Fruit fly (Drosophila melanogaster) whole organism, embryonic: Measurements from ENCODE around the gene CG10674.
A peak's percentile ranks its signal among the peaks of the same experiment; 100 is the strongest.

ENCODE experiments used
- Ada2b ChIP-seq: fragments of 200-800 bp; sonication (Bioruptor generic); IDR thresholded peaks from 2 replicates; pipeline ENCODE4 v1.3.6; 2022; ENCODE audit warnings: missing biosample characterization, missing genetic modification characterization
- BEAF-32 ChIP-seq: fragments of 200-800 bp; sonication (Bioruptor generic); optimal IDR thresholded peaks from 3 replicates; lab custom pipeline; 2017; ENCODE audit warnings: missing biosample characterization, missing genetic modification characterization, mild to moderate bottlenecking, moderate library complexity, missing genetic modification reagents
- Bteb2 ChIP-seq: fragments of 200-800 bp; sonication (Bioruptor generic); optimal IDR thresholded peaks from 2 replicates; lab custom pipeline; 2016; ENCODE audit warnings: missing biosample characterization, missing genetic modification characterization
- CG10267 ChIP-seq: fragments of 200-800 bp; sonication (Bioruptor generic); optimal IDR thresholded peaks from 2 replicates; lab custom pipeline; 2018; ENCODE audit warnings: missing biosample characterization, mild to moderate bottlenecking, missing genetic modification characterization, moderate library complexity
- CG10321 ChIP-seq: fragments of 200-800 bp; sonication (Bioruptor generic); IDR thresholded peaks from 2 replicates; pipeline ENCODE4 v1.3.6; 2022; ENCODE audit warnings: missing biosample characterization, missing genetic modification characterization
- CG1602 ChIP-seq: fragments of 200-800 bp; sonication (Bioruptor generic); optimal IDR thresholded peaks from 3 replicates; lab custom pipeline; 2016; ENCODE audit warnings: missing biosample characterization, missing genetic modification characterization
- CG16779 ChIP-seq: fragments of 200-800 bp; sonication (Bioruptor generic); IDR thresholded peaks from 2 replicates; pipeline ENCODE4 v1.3.6; 2022; ENCODE audit warnings: missing biosample characterization, missing genetic modification characterization
- CG17186 ChIP-seq: fragments of 200-800 bp; sonication (Bioruptor generic); optimal IDR thresholded peaks from 3 replicates; lab custom pipeline; 2017; ENCODE audit warnings: missing biosample characterization, missing genetic modification reagents, missing genetic modification characterization
- CG17568 ChIP-seq: fragments of 200-800 bp; sonication (Bioruptor generic); optimal IDR thresholded peaks from 2 replicates; lab custom pipeline; 2018; ENCODE audit warnings: missing biosample characterization, mild to moderate bottlenecking, missing genetic modification characterization, moderate library complexity
- CG17612 ChIP-seq: fragments of 200-800 bp; sonication (Bioruptor generic); IDR thresholded peaks from 2 replicates; pipeline ENCODE4 v1.3.6; 2022; ENCODE audit warnings: missing biosample characterization, missing genetic modification characterization
- CG17829 ChIP-seq: fragments of 200-800 bp; optimal IDR thresholded peaks from 2 replicates; lab custom pipeline; 2019; ENCODE audit warnings: missing biosample characterization, mild to moderate bottlenecking, missing genetic modification characterization, moderate library complexity
- CG18011 ChIP-seq: fragments of 200-800 bp; sonication (Bioruptor generic); optimal IDR thresholded peaks from 2 replicates; lab custom pipeline; 2017; ENCODE audit warnings: missing biosample characterization, missing genetic modification characterization, mild to moderate bottlenecking, moderate library complexity, missing genotype
- CG32772 ChIP-seq: fragments of 200-800 bp; sonication (Bioruptor generic); IDR thresholded peaks from 2 replicates; pipeline ENCODE4 v1.3.6; 2022; ENCODE audit warnings: missing biosample characterization, missing genetic modification characterization
- CG3847 ChIP-seq: fragments of 200-800 bp; sonication (Bioruptor generic); IDR thresholded peaks from 2 replicates; pipeline ENCODE4 v1.3.6; 2022; ENCODE audit warnings: missing biosample characterization, missing genetic modification characterization
- CG4328 ChIP-seq: fragments of 200-800 bp; sonication (Bioruptor generic); optimal IDR thresholded peaks from 3 replicates; lab custom pipeline; 2017; ENCODE audit warnings: missing biosample characterization, missing genetic modification reagents, missing genetic modification characterization
- CG5245 ChIP-seq: fragments of 200-800 bp; sonication (Bioruptor generic); optimal IDR thresholded peaks from 3 replicates; lab custom pipeline; 2016; ENCODE audit warnings: missing biosample characterization, missing genetic modification characterization
- CG6683 ChIP-seq: fragments of 200-800 bp; sonication (Bioruptor generic); optimal IDR thresholded peaks from 2 replicates; lab custom pipeline; 2017; ENCODE audit warnings: missing biosample characterization, mild to moderate bottlenecking, missing genetic modification characterization, missing genetic modification reagents
- CG8765 ChIP-seq: fragments of 200-800 bp; sonication (Bioruptor generic); IDR thresholded peaks from 2 replicates; pipeline ENCODE4 v1.3.6; 2022; ENCODE audit warnings: missing biosample characterization, missing genetic modification characterization
- CG9727 ChIP-seq: fragments of 200-800 bp; sonication (Bioruptor generic); optimal IDR thresholded peaks from 3 replicates; lab custom pipeline; 2017; ENCODE audit warnings: missing biosample characterization, mild to moderate bottlenecking, missing genetic modification characterization
- CG9797 ChIP-seq: fragments of 200-800 bp; sonication (Bioruptor generic); optimal IDR thresholded peaks from 3 replicates; lab custom pipeline; 2018; ENCODE audit warnings: missing biosample characterization, mild to moderate bottlenecking, missing genetic modification characterization
- ERR ChIP-seq: fragments of 200-800 bp; sonication (Bioruptor generic); optimal IDR thresholded peaks from 2 replicates; lab custom pipeline; 2016; ENCODE audit warnings: missing biosample characterization, missing genetic modification characterization
- NfI ChIP-seq: fragments of 200-800 bp; sonication (Bioruptor generic); optimal IDR thresholded peaks from 3 replicates; lab custom pipeline; 2018; ENCODE audit warnings: missing biosample characterization, mild to moderate bottlenecking, missing genetic modification characterization, moderate library complexity
- Opbp ChIP-seq: fragments of 200-800 bp; sonication (Bioruptor generic); IDR thresholded peaks from 3 replicates; pipeline ENCODE4 v1.3.6; 2022; ENCODE audit warnings: missing biosample characterization, missing genetic modification characterization; ENCODE audit not compliant: partially characterized antibody
- PHDP ChIP-seq: fragments of 200-800 bp; sonication (Bioruptor generic); optimal IDR thresholded peaks from 3 replicates; lab custom pipeline; 2018; ENCODE audit warnings: missing biosample characterization, mild to moderate bottlenecking, missing genetic modification characterization, moderate library complexity
- Rfx ChIP-seq: fragments of 200-800 bp; sonication (Bioruptor generic); IDR thresholded peaks from 2 replicates; pipeline ENCODE4 v1.3.6; 2022; ENCODE audit warnings: missing biosample characterization, missing genetic modification characterization
- Trl ChIP-seq, 3 experiments: fragments of >200 bp in 2 of 3; fragments of 200-800 bp in 1 of 3; sonication (Bioruptor generic) in 1 of 3; optimal IDR thresholded peaks; 2 replicates in 1 of 3; 3 replicates in 2 of 3; lab custom pipeline; 2016 to 2017; ENCODE audit warnings: missing biosample characterization in 1 of 3, missing genetic modification characterization in 1 of 3
- amos ChIP-seq: fragments of 200-800 bp; sonication (Bioruptor generic); IDR thresholded peaks from 2 replicates; pipeline ENCODE4 v1.3.6; 2022; ENCODE audit warnings: missing biosample characterization, missing genetic modification characterization; ENCODE audit not compliant: partially characterized antibody
- ase ChIP-seq: fragments of 200-800 bp; sonication (Bioruptor generic); IDR thresholded peaks from 3 replicates; pipeline ENCODE4 v1.3.6; 2022; ENCODE audit warnings: missing biosample characterization, missing genetic modification characterization
- dmrt99B ChIP-seq: fragments of 200-800 bp; sonication (Bioruptor generic); optimal IDR thresholded peaks from 2 replicates; lab custom pipeline; 2018; ENCODE audit warnings: missing biosample characterization, mild to moderate bottlenecking, missing genetic modification characterization, moderate library complexity
- eve ChIP-seq, 2 experiments: fragments of >200 bp; optimal IDR thresholded peaks; 2 replicates each; lab custom pipeline; 2017; ENCODE audit warnings: missing biosample characterization in 2 of 2, missing genetic modification characterization in 2 of 2
- fu2 ChIP-seq: fragments of 200-800 bp; sonication (Bioruptor generic); optimal IDR thresholded peaks from 2 replicates; lab custom pipeline; 2016; ENCODE audit warnings: missing biosample characterization, missing genetic modification characterization
- gro ChIP-seq: fragments of 200-800 bp; sonication (Bioruptor generic); optimal IDR thresholded peaks from 2 replicates; lab custom pipeline; 2016; ENCODE audit warnings: missing biosample characterization, missing genetic modification characterization
- lola ChIP-seq, 3 experiments: fragments of >200 bp in 2 of 3; fragments of 200-800 bp in 1 of 3; sonication (Bioruptor generic) in 1 of 3; optimal IDR thresholded peaks; 2 replicates each; lab custom pipeline; 2017 to 2019; ENCODE audit warnings: missing biosample characterization in 3 of 3, missing genetic modification characterization in 3 of 3, mild to moderate bottlenecking in 1 of 3, moderate library complexity in 1 of 3
- mld ChIP-seq: fragments of 200-800 bp; sonication (Bioruptor generic); IDR thresholded peaks from 3 replicates; pipeline ENCODE4 v1.3.6; 2022; ENCODE audit warnings: missing biosample characterization, missing genetic modification characterization; ENCODE audit not compliant: partially characterized antibody
- oc ChIP-seq: fragments of 200-800 bp; sonication (Bioruptor generic); optimal IDR thresholded peaks from 2 replicates; lab custom pipeline; 2018; ENCODE audit warnings: missing biosample characterization, mild to moderate bottlenecking, missing genetic modification characterization, moderate library complexity
- pan ChIP-seq, 4 experiments: fragments of >200 bp in 3 of 4; fragments of 200-800 bp in 1 of 4; sonication (Bioruptor generic) in 1 of 4; optimal IDR thresholded peaks in 3 of 4; IDR thresholded peaks in 1 of 4; 2 replicates each; pipeline versions ENCODE4 v1.3.6 to Lab custom; 2017 to 2022; ENCODE audit warnings: missing biosample characterization in 2 of 4, missing genetic modification characterization in 2 of 4, mixed read lengths in 1 of 4
- row ChIP-seq: fragments of 200-800 bp; sonication (Bioruptor generic); IDR thresholded peaks from 3 replicates; pipeline ENCODE4 v1.3.6; 2022; ENCODE audit warnings: missing biosample characterization, missing genetic modification characterization
- sens-2 ChIP-seq: fragments of 200-800 bp; sonication (Bioruptor generic); IDR thresholded peaks from 2 replicates; pipeline ENCODE4 v1.3.6; 2022; ENCODE audit warnings: missing biosample characterization, missing genetic modification characterization
- tap ChIP-seq: fragments of 200-800 bp; optimal IDR thresholded peaks from 3 replicates; lab custom pipeline; 2019; ENCODE audit warnings: missing biosample characterization, mild to moderate bottlenecking, missing genetic modification characterization, moderate library complexity
- unc-4 ChIP-seq: fragments of 200-800 bp; sonication (Bioruptor generic); IDR thresholded peaks from 2 replicates; pipeline ENCODE4 v1.3.6; 2022; ENCODE audit warnings: missing biosample characterization, missing genetic modification characterization; ENCODE audit not compliant: partially characterized antibody
- vfl ChIP-seq: fragments of 200-800 bp; sonication (Bioruptor generic); optimal IDR thresholded peaks from 2 replicates; lab custom pipeline; 2016; ENCODE audit warnings: missing biosample characterization, missing genetic modification characterization
- wdn ChIP-seq: fragments of 200-800 bp; sonication (Bioruptor generic); IDR thresholded peaks from 2 replicates; pipeline ENCODE4 v1.3.6; 2022; ENCODE audit warnings: missing biosample characterization, missing genetic modification characterization

Gene CG10674

DNA sequence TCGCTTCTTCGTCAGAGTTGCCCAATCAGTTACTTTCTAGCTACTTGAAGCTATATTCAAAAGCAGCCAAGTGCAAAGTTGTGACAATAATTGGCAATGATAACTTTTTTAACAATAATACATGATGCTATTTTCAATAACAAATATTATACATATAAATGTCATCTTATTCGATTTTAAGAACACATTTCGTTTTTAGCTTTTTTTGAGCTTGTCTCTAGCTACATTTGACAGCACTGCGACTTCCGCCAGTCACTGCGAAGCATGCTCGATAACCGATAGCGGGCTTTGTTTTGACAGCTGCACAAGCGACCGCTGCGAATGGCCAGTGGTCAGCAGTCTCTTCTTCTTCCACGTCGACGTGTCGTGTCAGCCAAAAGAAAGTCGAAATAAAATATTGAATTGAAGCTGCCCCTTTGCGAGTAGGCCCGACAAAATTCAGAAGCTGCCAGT, 16.3 kb upstream of the CG10674 start, which contains the start of the genes Gen and Srp54k (continued):
- no peak for TF ChIP-seq CG6683
- TF ChIP-seq CG4328 (GFP tag; lab: Kevin White, UChicago): no peak
- 0 out of 2 replicates have a peak, but pooled peaks have one; percentile 25 for TF ChIP-seq sens-2
- no peak for TF ChIP-seq CG5245 (GFP tag; lab: Kevin White, UChicago)
- TF ChIP-seq CG18011 (GFP tag; lab: Kevin White, UChicago): peak; percentile 3
- TF ChIP-seq CG9797: no peak
- TF ChIP-seq Bteb2 (GFP tag; lab: Kevin White, UChicago): no peak
- no peak for TF ChIP-seq CG17612
- TF ChIP-seq CG10267: no peak
- peak; percentile 57 for TF ChIP-seq vfl (GFP tag; lab: Kevin White, UChicago)
- TF ChIP-seq mld: no peak
- no peak for TF ChIP-seq wdn (GFP tag; lab: Robert Waterston, UW)
- TF ChIP-seq CG17829: no peak
- TF ChIP-seq BEAF-32 (GFP tag; lab: Kevin White, UChicago): peak; percentile 46
- peak; percentile 24; the same call in 1 of the 2 replicates for TF ChIP-seq amos (GFP tag; lab: Robert Waterston, UW)
- TF ChIP-seq NfI (GFP tag; lab: Kevin White, UChicago): peak; percentile 33
- TF ChIP-seq ERR (GFP tag; lab: Kevin White, UChicago): peak; percentile 4
- TF ChIP-seq unc-4: no peak
- TF ChIP-seq Opbp: peak; percentile 62
- TF ChIP-seq gro (GFP tag; lab: Kevin White, UChicago): no peak
- 0 out of 3 replicates have a peak, but pooled peaks have one; percentile 9 for TF ChIP-seq ase
- TF ChIP-seq CG8765 (GFP tag; lab: Robert Waterston, UW): no peak
- TF ChIP-seq row (GFP tag; lab: Robert Waterston, UW): peak; percentile 91
- TF ChIP-seq CG3847 (GFP tag; lab: Robert Waterston, UW): peak; percentile 28; the same call in 1 of the 2 replicates
- TF ChIP-seq CG9727 (GFP tag; lab: Kevin White, UChicago): peak; percentile 41
- no peak for TF ChIP-seq tap
- no peak for TF ChIP-seq CG16779 (GFP tag; lab: Robert Waterston, UW)
- TF ChIP-seq Ada2b: peak; percentile 13; the same call in 1 of the 2 replicates
- no peak for TF ChIP-seq CG17186 (GFP tag; lab: Kevin White, UChicago)
- no peak for TF ChIP-seq pan (optimal IDR thresholded peaks at IDR 0.05; lab: Kevin White, UChicago)
- TF ChIP-seq pan (GFP tag; optimal IDR thresholded peaks at IDR 0.05 in 1 of 2, IDR thresholded peaks at IDR 0.05 in 1 of 2): peak in 1 of 2 experiments; percentile 22
- no peak for TF ChIP-seq PHDP (tag; lab: Kevin White, UChicago)
- no peak for TF ChIP-seq CG32772 (GFP tag; lab: Robert Waterston, UW)
- no peak for TF ChIP-seq fu2
- peak; percentile 69 for TF ChIP-seq Rfx (GFP tag; lab: Robert Waterston, UW)
- no peak for TF ChIP-seq dmrt99B (tag; lab: Kevin White, UChicago)
- TF ChIP-seq eve (GFP tag; optimal IDR thresholded peaks at IDR 0.05; lab: Kevin White, UChicago): no peak
- TF ChIP-seq CG10321: no peak
- TF ChIP-seq lola (GFP tag; optimal IDR thresholded peaks at IDR 0.05; lab: Kevin White, UChicago): peak in 1 of 3 experiments; percentile 34
- TF ChIP-seq CG1602: no peak
- TF ChIP-seq CG17568 (GFP tag; lab: Kevin White, UChicago): no peak
- TF ChIP-seq oc (tag; lab: Kevin White, UChicago): no peak
- TF ChIP-seq Trl (optimal IDR thresholded peaks at IDR 0.05; lab: Kevin White, UChicago): no peak
- TF ChIP-seq Trl (GFP tag; optimal IDR thresholded peaks at IDR 0.05; lab: Kevin White, UChicago): no peak
